Worm (Caenorhabditis elegans) whole organism, L2 larva: ENCODE results near the gene cyp-31A2.

ENCODE experiments used
- lin-11 ChIP-seq: fragments of 150-350 bp; sonication (generic microtip); optimal IDR thresholded peaks from 2 replicates; lab custom pipeline; 2014; ENCODE audit warnings: missing biosample characterization, missing genetic modification characterization, inconsistent platforms, mixed read lengths
- nhr-12 ChIP-seq: fragments of 150-350 bp; optimal IDR thresholded peaks from 2 replicates; lab custom pipeline; 2014; ENCODE audit warnings: missing biosample characterization, missing genetic modification characterization
- nhr-25 ChIP-seq: fragments of 150-350 bp; sonication (generic microtip); optimal IDR thresholded peaks from 3 replicates; lab custom pipeline; 2014; ENCODE audit warnings: missing biosample characterization, missing genetic modification characterization
- unc-55 ChIP-seq: fragments of 150-350 bp; sonication (generic microtip); optimal IDR thresholded peaks from 3 replicates; lab custom pipeline; 2014; ENCODE audit warnings: missing biosample characterization, missing genetic modification reagents, missing genetic modification characterization

DNA sequence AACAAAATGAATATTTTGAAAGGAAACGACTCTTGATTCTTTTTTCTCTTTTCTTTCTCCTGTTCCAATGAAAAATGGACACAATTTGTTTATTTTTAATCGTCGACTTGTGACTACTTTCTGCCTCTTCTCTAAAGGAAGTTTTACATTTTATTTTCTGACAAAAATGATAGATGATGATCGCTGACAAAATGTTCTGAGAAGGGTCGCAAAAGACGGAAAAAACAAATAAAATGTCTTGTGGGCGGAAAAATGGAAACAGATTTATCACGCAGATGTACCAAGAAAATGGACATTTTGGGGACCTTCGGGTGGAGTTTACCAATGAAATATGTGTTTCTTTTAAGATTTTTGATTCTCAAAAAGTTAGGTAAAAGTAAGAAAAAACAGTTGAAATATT is 49.2 kb downstream of the cyp-31A2 start:
- TF ChIP-seq nhr-12 = no peak
- no peak for TF ChIP-seq lin-11 (tag; lab: Kevin White, UChicago)
- TF ChIP-seq nhr-25 (tag; lab: Kevin White, UChicago) = no peak
- TF ChIP-seq unc-55 (GFP tag; lab: Kevin White, UChicago) = peak; percentile 37
